Worm (Caenorhabditis elegans) whole organism, mixed stage, embryonic: ENCODE measurements around the gene T24E12.3.

Experiments
- ceh-43 ChIP-seq: fragments of 200-800 bp; sonication (Bioruptor generic); optimal IDR thresholded peaks from 2 replicates; lab custom pipeline; 2018; ENCODE audit warnings: mild to moderate bottlenecking, missing genetic modification characterization, moderate library complexity, missing compliant biosample characterization
- snpc-4 ChIP-seq: fragments of 150-350 bp; optimal IDR thresholded peaks from 2 replicates; lab custom pipeline; 2014; ENCODE audit warnings: missing biosample characterization, missing genetic modification characterization

DNA sequence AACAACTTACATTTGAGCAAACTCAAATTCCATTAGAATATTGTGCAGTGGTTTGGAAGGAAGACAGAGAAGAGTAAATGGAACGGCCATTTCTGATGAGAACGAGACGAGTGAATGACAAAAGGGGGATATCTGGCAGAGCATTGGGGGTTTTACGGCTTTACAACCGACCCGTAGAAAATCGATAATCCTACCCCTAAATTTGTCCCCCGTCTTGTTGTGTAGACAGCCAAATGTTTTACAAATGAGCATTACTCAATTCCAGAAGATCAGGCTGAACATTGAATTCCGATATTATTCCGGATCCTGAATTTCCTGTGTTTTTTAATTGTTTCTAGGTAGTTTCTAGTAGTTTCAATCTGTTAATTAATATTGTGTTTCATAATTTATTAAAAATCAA, 17.5 kb downstream of the T24E12.3 start, which contains the start of gene fbxb-99:
- TF ChIP-seq snpc-4 (tag; lab: Kevin White, UChicago), result no peak
- TF ChIP-seq ceh-43 (GFP tag; lab: Kevin White, UChicago), result no peak
